Fruit fly (Drosophila melanogaster) whole organism, embryonic: ENCODE data around the gene Hecw.
A peak's percentile ranks its signal among the peaks of the same experiment; 100 is the strongest.

Experiments
- BEAF-32 ChIP-seq: fragments of 200-800 bp; sonication (Bioruptor generic); optimal IDR thresholded peaks from 3 replicates; lab custom pipeline; 2017; ENCODE audit warnings: missing biosample characterization, missing genetic modification characterization, mild to moderate bottlenecking, moderate library complexity, missing genetic modification reagents
- Blimp-1 ChIP-seq: fragments of 200-800 bp; sonication (Bioruptor generic); optimal IDR thresholded peaks from 3 replicates; lab custom pipeline; 2018; ENCODE audit warnings: missing biosample characterization, missing genetic modification characterization, mild to moderate bottlenecking, moderate library complexity, missing genetic modification reagents
- BtbVII ChIP-seq: fragments of 200-800 bp; sonication (Bioruptor generic); optimal IDR thresholded peaks from 3 replicates; lab custom pipeline; 2017; ENCODE audit warnings: missing biosample characterization, mild to moderate bottlenecking, missing genetic modification characterization
- CG10267 ChIP-seq: fragments of 200-800 bp; sonication (Bioruptor generic); optimal IDR thresholded peaks from 2 replicates; lab custom pipeline; 2018; ENCODE audit warnings: missing biosample characterization, mild to moderate bottlenecking, missing genetic modification characterization, moderate library complexity
- CG11398 ChIP-seq: fragments of 200-800 bp; sonication (Bioruptor generic); optimal IDR thresholded peaks from 2 replicates; lab custom pipeline; 2016; ENCODE audit warnings: missing biosample characterization, missing genetic modification characterization
- CG11560 ChIP-seq: fragments of 200-800 bp; sonication (Bioruptor generic); IDR thresholded peaks from 3 replicates; pipeline ENCODE4 v1.3.6; 2022; ENCODE audit warnings: missing biosample characterization, missing genetic modification characterization
- CG11696 ChIP-seq: fragments of 200-800 bp; sonication (Bioruptor generic); IDR thresholded peaks from 2 replicates; pipeline ENCODE4 v1.3.6; 2022; ENCODE audit warnings: missing biosample characterization, missing genetic modification characterization
- CG11723 ChIP-seq: fragments of 200-800 bp; sonication (Bioruptor generic); optimal IDR thresholded peaks from 2 replicates; lab custom pipeline; 2017; ENCODE audit warnings: missing biosample characterization, mild to moderate bottlenecking, missing genetic modification characterization
- CG12155 ChIP-seq: fragments of 200-800 bp; sonication (Bioruptor generic); optimal IDR thresholded peaks from 3 replicates; lab custom pipeline; 2016; ENCODE audit warnings: missing biosample characterization, missing genetic modification characterization
- CG12219 ChIP-seq: fragments of 200-800 bp; sonication (Bioruptor generic); optimal IDR thresholded peaks from 3 replicates; lab custom pipeline; 2018; ENCODE audit warnings: missing biosample characterization, mild to moderate bottlenecking, missing genetic modification characterization
- CG12769 ChIP-seq: fragments of 200-800 bp; sonication (Bioruptor generic); optimal IDR thresholded peaks from 2 replicates; lab custom pipeline; 2019; ENCODE audit warnings: missing biosample characterization, mild to moderate bottlenecking, missing genetic modification characterization, moderate library complexity
- CG13287 ChIP-seq: fragments of 200-800 bp; sonication (Bioruptor generic); IDR thresholded peaks from 2 replicates; pipeline ENCODE4 v1.3.6; 2022; ENCODE audit warnings: missing biosample characterization, missing genetic modification characterization; ENCODE audit not compliant: partially characterized antibody
- CG16815 ChIP-seq: fragments of 200-800 bp; sonication (Bioruptor generic); optimal IDR thresholded peaks from 3 replicates; lab custom pipeline; 2017; ENCODE audit warnings: missing biosample characterization, mild to moderate bottlenecking, missing genetic modification characterization
- CG17802 ChIP-seq: fragments of 200-800 bp; sonication (Bioruptor generic); optimal IDR thresholded peaks from 2 replicates; lab custom pipeline; 2018; ENCODE audit warnings: missing biosample characterization, mild to moderate bottlenecking, missing genetic modification characterization, moderate library complexity
- CG1792 ChIP-seq: fragments of 200-800 bp; sonication (Bioruptor generic); optimal IDR thresholded peaks from 2 replicates; lab custom pipeline; 2016; ENCODE audit warnings: missing biosample characterization, missing genetic modification characterization
- CG1832 ChIP-seq: fragments of 200-800 bp; sonication (Bioruptor generic); optimal IDR thresholded peaks from 2 replicates; lab custom pipeline; 2017; ENCODE audit warnings: missing biosample characterization, mild to moderate bottlenecking, missing genetic modification characterization, inconsistent platforms
- CG34376 ChIP-seq: fragments of 200-800 bp; sonication (Bioruptor generic); optimal IDR thresholded peaks from 2 replicates; lab custom pipeline; 2018; ENCODE audit warnings: missing biosample characterization, mild to moderate bottlenecking, missing genetic modification characterization
- CG4820 ChIP-seq: fragments of 200-800 bp; sonication (Bioruptor generic); optimal IDR thresholded peaks from 3 replicates; lab custom pipeline; 2016; ENCODE audit warnings: missing biosample characterization, missing genetic modification characterization
- CG8388 ChIP-seq: fragments of 200-800 bp; sonication (Bioruptor generic); optimal IDR thresholded peaks from 2 replicates; lab custom pipeline; 2019; ENCODE audit warnings: missing biosample characterization, mild to moderate bottlenecking, missing genetic modification characterization, moderate library complexity
- Dp ChIP-seq: fragments of 200-800 bp; sonication (Bioruptor generic); optimal IDR thresholded peaks from 2 replicates; lab custom pipeline; 2018; ENCODE audit warnings: missing biosample characterization, mild to moderate bottlenecking, missing genetic modification characterization, moderate library complexity
- E2f1 ChIP-seq: fragments of 200-800 bp; sonication (Bioruptor generic); IDR thresholded peaks from 2 replicates; pipeline ENCODE4 v1.3.6; 2022; ENCODE audit warnings: missing biosample characterization, missing genetic modification characterization
- Jarid2 ChIP-seq: fragments of 200-800 bp; sonication (Bioruptor generic); optimal IDR thresholded peaks from 3 replicates; lab custom pipeline; 2017; ENCODE audit warnings: mild to moderate bottlenecking, missing biosample characterization, missing genetic modification reagents, missing genetic modification characterization
- Lim3 ChIP-seq: fragments of 200-800 bp; sonication (Bioruptor generic); IDR thresholded peaks from 2 replicates; pipeline ENCODE4 v1.3.6; 2022; ENCODE audit warnings: missing biosample characterization, missing genetic modification characterization
- Nf-YB ChIP-seq: fragments of 200-800 bp; sonication (Bioruptor generic); optimal IDR thresholded peaks from 3 replicates; lab custom pipeline; 2019; ENCODE audit warnings: missing biosample characterization, mild to moderate bottlenecking, missing genetic modification characterization, moderate library complexity
- Oli ChIP-seq: fragments of 200-800 bp; sonication (Bioruptor generic); optimal IDR thresholded peaks from 2 replicates; lab custom pipeline; 2018; ENCODE audit warnings: missing biosample characterization, mild to moderate bottlenecking, missing genetic modification characterization, moderate library complexity
- Side ChIP-seq: fragments of 200-800 bp; sonication (Bioruptor generic); optimal IDR thresholded peaks from 2 replicates; lab custom pipeline; 2016; ENCODE audit warnings: missing biosample characterization, missing genetic modification characterization
- Sox102F ChIP-seq: fragments of 200-800 bp; sonication (Bioruptor generic); optimal IDR thresholded peaks from 2 replicates; lab custom pipeline; 2018; ENCODE audit warnings: missing biosample characterization, mild to moderate bottlenecking, missing genetic modification characterization, moderate library complexity
- Spps ChIP-seq: fragments of 200-800 bp; sonication (Bioruptor generic); optimal IDR thresholded peaks from 2 replicates; lab custom pipeline; 2018; ENCODE audit warnings: missing biosample characterization, mild to moderate bottlenecking, missing genetic modification characterization
- Usf ChIP-seq: fragments of 200-800 bp; sonication (Bioruptor generic); optimal IDR thresholded peaks from 2 replicates; lab custom pipeline; 2017; ENCODE audit warnings: missing genotype, missing biosample characterization, missing genetic modification characterization
- ase ChIP-seq: fragments of 200-800 bp; sonication (Bioruptor generic); IDR thresholded peaks from 3 replicates; pipeline ENCODE4 v1.3.6; 2022; ENCODE audit warnings: missing biosample characterization, missing genetic modification characterization
- cwo ChIP-seq: fragments of 200-800 bp; sonication (Bioruptor generic); optimal IDR thresholded peaks from 3 replicates; lab custom pipeline; 2017; ENCODE audit warnings: missing biosample characterization, missing genetic modification characterization, mild to moderate bottlenecking, moderate library complexity, missing genetic modification reagents
- dati ChIP-seq: fragments of 200-800 bp; sonication (Bioruptor generic); IDR thresholded peaks from 2 replicates; pipeline ENCODE4 v1.3.6; 2022; ENCODE audit warnings: missing biosample characterization, missing genetic modification characterization
- fd3F ChIP-seq: fragments of 200-800 bp; sonication (Bioruptor generic); optimal IDR thresholded peaks from 2 replicates; lab custom pipeline; 2018; ENCODE audit warnings: missing biosample characterization, mild to moderate bottlenecking, missing genetic modification characterization, moderate library complexity
- fu2 ChIP-seq: fragments of 200-800 bp; sonication (Bioruptor generic); optimal IDR thresholded peaks from 2 replicates; lab custom pipeline; 2016; ENCODE audit warnings: missing biosample characterization, missing genetic modification characterization
- h ChIP-seq: fragments of >200 bp; optimal IDR thresholded peaks from 2 replicates; lab custom pipeline; 2017
- hkb ChIP-seq, 2 experiments: fragments of 200-800 bp in 1 of 2; fragments of >200 bp in 1 of 2; sonication (Bioruptor generic) in 1 of 2; IDR thresholded peaks in 1 of 2; optimal IDR thresholded peaks in 1 of 2; 2 replicates each; pipeline versions ENCODE4 v1.3.6 to Lab custom; 2017 to 2022; ENCODE audit warnings: missing biosample characterization in 1 of 2, missing genetic modification characterization in 1 of 2
- lbe ChIP-seq: fragments of 200-800 bp; sonication (Bioruptor generic); optimal IDR thresholded peaks from 2 replicates; lab custom pipeline; 2016; ENCODE audit warnings: missing biosample characterization, mild to moderate bottlenecking, missing genetic modification characterization
- lilli ChIP-seq: fragments of 200-800 bp; sonication (Bioruptor generic); optimal IDR thresholded peaks from 3 replicates; lab custom pipeline; 2016; ENCODE audit warnings: missing biosample characterization, missing genetic modification characterization
- mirr ChIP-seq: fragments of 200-800 bp; sonication (Bioruptor generic); optimal IDR thresholded peaks from 3 replicates; lab custom pipeline; 2018; ENCODE audit warnings: missing biosample characterization, mild to moderate bottlenecking, missing genetic modification characterization
- pum ChIP-seq: fragments of 200-800 bp; sonication (Bioruptor generic); optimal IDR thresholded peaks from 2 replicates; lab custom pipeline; 2016; ENCODE audit warnings: missing biosample characterization, missing genetic modification characterization
- scrt ChIP-seq: fragments of 200-800 bp; sonication (Bioruptor generic); optimal IDR thresholded peaks from 2 replicates; lab custom pipeline; 2018; ENCODE audit warnings: missing biosample characterization, mild to moderate bottlenecking, missing genetic modification characterization, moderate library complexity
- slp2 ChIP-seq: fragments of 200-800 bp; sonication (Bioruptor generic); optimal IDR thresholded peaks from 2 replicates; lab custom pipeline; 2016; ENCODE audit warnings: missing biosample characterization, missing genetic modification characterization
- sob ChIP-seq: fragments of 200-800 bp; sonication (Bioruptor generic); IDR thresholded peaks from 2 replicates; pipeline ENCODE4 v1.3.6; 2022; ENCODE audit warnings: missing biosample characterization, missing genetic modification characterization
- tin ChIP-seq: fragments of 200-800 bp; sonication (Bioruptor generic); optimal IDR thresholded peaks from 3 replicates; lab custom pipeline; 2016; ENCODE audit warnings: missing biosample characterization, missing genetic modification characterization
- trh ChIP-seq: fragments of 200-800 bp; sonication (Bioruptor generic); optimal IDR thresholded peaks from 2 replicates; lab custom pipeline; 2016; ENCODE audit warnings: missing biosample characterization, missing genetic modification characterization
- ttk ChIP-seq: fragments of 200-800 bp; sonication (Bioruptor generic); IDR thresholded peaks from 2 replicates; pipeline ENCODE4 v2.1.2; 2022; ENCODE audit warnings: missing biosample characterization, missing genetic modification characterization
- unc-4 ChIP-seq: fragments of 200-800 bp; sonication (Bioruptor generic); IDR thresholded peaks from 2 replicates; pipeline ENCODE4 v1.3.6; 2022; ENCODE audit warnings: missing biosample characterization, missing genetic modification characterization; ENCODE audit not compliant: partially characterized antibody
- wek ChIP-seq: fragments of 200-800 bp; sonication (Bioruptor generic); optimal IDR thresholded peaks from 3 replicates; lab custom pipeline; 2018; ENCODE audit warnings: missing biosample characterization, mild to moderate bottlenecking, missing genetic modification characterization, moderate library complexity

Hecw gene

DNA sequence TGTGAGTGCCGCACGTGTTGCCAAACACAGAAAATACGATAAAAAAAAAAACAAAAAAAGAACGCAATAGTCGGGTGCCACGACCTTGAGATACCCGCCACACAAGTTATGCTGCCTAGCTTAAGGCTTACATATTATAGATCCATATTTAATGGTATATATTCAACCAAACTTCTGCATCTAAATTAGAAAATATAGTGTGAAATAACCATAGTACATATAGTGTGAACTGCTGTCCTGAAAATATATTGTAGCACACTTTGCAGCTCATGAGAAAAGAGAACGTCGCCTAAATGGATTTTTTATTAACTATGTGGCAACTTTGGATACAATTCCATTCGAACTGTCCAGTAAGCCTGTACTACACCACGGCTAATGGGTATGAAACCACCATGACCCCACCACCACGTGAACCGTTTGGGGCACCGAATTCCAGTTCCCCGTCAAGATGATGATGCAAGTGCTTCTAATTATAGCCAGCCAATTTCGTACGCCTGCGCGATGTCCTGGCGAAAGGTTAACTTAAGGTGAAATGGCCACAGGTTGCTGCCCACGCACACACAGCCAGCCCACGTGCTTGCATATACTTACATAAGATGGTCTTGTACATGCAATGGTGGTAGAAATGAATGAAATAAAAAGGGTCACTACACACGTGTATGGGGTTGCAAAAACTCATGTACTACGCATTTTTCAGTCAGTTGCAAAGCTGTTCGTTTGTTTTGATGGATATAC lies 8.5 kb upstream of the Hecw start (continued):
- TF ChIP-seq CG10267 (tag; lab: Kevin White, UChicago) = peak; percentile 53
- peak; percentile 57 for TF ChIP-seq fd3F
- TF ChIP-seq Spps (tag; lab: Kevin White, UChicago) = peak; percentile 10
- TF ChIP-seq hkb (optimal IDR thresholded peaks at IDR 0.05; lab: Kevin White, UChicago) = no peak
- peak; percentile 70 for TF ChIP-seq hkb (GFP tag; IDR thresholded peaks at IDR 0.05; lab: Robert Waterston, UW)
- no peak for TF ChIP-seq Lim3 (GFP tag; lab: Robert Waterston, UW)
- TF ChIP-seq CG11696 (GFP tag; lab: Robert Waterston, UW) = no peak
- peak; percentile 58 for TF ChIP-seq Blimp-1 (GFP tag; lab: Kevin White, UChicago)
- peak; percentile 65 for TF ChIP-seq BtbVII (GFP tag; lab: Kevin White, UChicago)
- no peak for TF ChIP-seq h (lab: Kevin White, UChicago)
- TF ChIP-seq ase = no peak
- no peak for TF ChIP-seq CG1832 (GFP tag; lab: Kevin White, UChicago)
- peak; percentile 60 for TF ChIP-seq Nf-YB
- peak; percentile 32 for TF ChIP-seq CG1792 (GFP tag; lab: Kevin White, UChicago)
- peak; percentile 56 for TF ChIP-seq CG16815 (GFP tag; lab: Kevin White, UChicago)
- no peak for TF ChIP-seq dati (GFP tag; lab: Robert Waterston, UW)
- peak; percentile 74 for TF ChIP-seq slp2
- peak; percentile 64 for TF ChIP-seq CG11723
- peak; percentile 99 for TF ChIP-seq cwo (GFP tag; lab: Kevin White, UChicago)
- no peak for TF ChIP-seq lbe (GFP tag; lab: Kevin White, UChicago)
- TF ChIP-seq CG13287 (GFP tag; lab: Robert Waterston, UW) = no peak
- peak; percentile 15 for TF ChIP-seq wek (GFP tag; lab: Kevin White, UChicago)
- no peak for TF ChIP-seq Jarid2
- peak; percentile 54 for TF ChIP-seq CG11398 (GFP tag; lab: Kevin White, UChicago)
- peak; percentile 50 for TF ChIP-seq Side
- TF ChIP-seq pum (GFP tag; lab: Kevin White, UChicago) = peak; percentile 72
- TF ChIP-seq unc-4 (GFP tag; lab: Robert Waterston, UW) = no peak
- peak; percentile 44 for TF ChIP-seq ttk
- TF ChIP-seq mirr (GFP tag; lab: Kevin White, UChicago) = peak; percentile 42
- TF ChIP-seq scrt (GFP tag; lab: Kevin White, UChicago) = peak; percentile 94
- TF ChIP-seq CG34376 = peak; percentile 60
- peak; percentile 67 for TF ChIP-seq CG12769 (tag; lab: Kevin White, UChicago)
- peak; percentile 84 for TF ChIP-seq lilli (GFP tag; lab: Kevin White, UChicago)
- no peak for TF ChIP-seq BEAF-32 (GFP tag; lab: Kevin White, UChicago)
- TF ChIP-seq Sox102F (GFP tag; lab: Kevin White, UChicago) = peak; percentile 69
- peak; percentile 66 for TF ChIP-seq CG8388 (GFP tag; lab: Kevin White, UChicago)
- TF ChIP-seq Usf (GFP tag; lab: Kevin White, UChicago) = peak; percentile 40
- peak; percentile 50 for TF ChIP-seq fu2 (GFP tag; lab: Kevin White, UChicago)
- peak; percentile 45 for TF ChIP-seq E2f1 (GFP tag; lab: Robert Waterston, UW)
- TF ChIP-seq trh (GFP tag; lab: Kevin White, UChicago) = peak; percentile 61
- TF ChIP-seq CG17802 (tag; lab: Kevin White, UChicago) = no peak
- 0 out of 3 replicates have a peak, but pooled peaks have one; percentile 34 for TF ChIP-seq CG11560 (tag; lab: Robert Waterston, UW)
- no peak for TF ChIP-seq Dp
- peak; percentile 81 for TF ChIP-seq CG4820 (GFP tag; lab: Kevin White, UChicago)
- peak; percentile 57 for TF ChIP-seq CG12155 (GFP tag; lab: Kevin White, UChicago)
- TF ChIP-seq CG12219 = peak; percentile 63
- TF ChIP-seq Oli (tag; lab: Kevin White, UChicago) = peak; percentile 82
- peak; percentile 67 for TF ChIP-seq tin
- peak; percentile 44 for TF ChIP-seq sob (GFP tag; lab: Robert Waterston, UW)
